Fruit fly (Drosophila melanogaster): Measurements from ENCODE around the gene Pdss2.

- TF ChIP-seq Lpt (GFP tag; optimal IDR thresholded peaks at IDR 0.05) = no peak
- no peak for TF ChIP-seq CG17612 (GFP tag; IDR thresholded peaks at IDR 0.05)
- TF ChIP-seq Bdp1 (GFP tag; optimal IDR thresholded peaks at IDR 0.05) = no peak
- no peak for TF ChIP-seq Ada2b (GFP tag; IDR thresholded peaks at IDR 0.05)
- no peak for TF ChIP-seq CG4328 (GFP tag; optimal IDR thresholded peaks at IDR 0.05)
- no peak for TF ChIP-seq seq (GFP tag; IDR thresholded peaks at IDR 0.05)
- TF ChIP-seq jumu (GFP tag; optimal IDR thresholded peaks at IDR 0.05) = no peak
- no peak for TF ChIP-seq CG12155 (GFP tag; optimal IDR thresholded peaks at IDR 0.05)
- TF ChIP-seq CG4854 (GFP tag; optimal IDR thresholded peaks at IDR 0.05) = no peak
- TF ChIP-seq Dbx (GFP tag; IDR thresholded peaks at IDR 0.05) = no peak
- TF ChIP-seq CG9215 (GFP tag; IDR thresholded peaks at IDR 0.05) = no peak
- no peak for TF ChIP-seq CG1602 (GFP tag; optimal IDR thresholded peaks at IDR 0.05)
- no peak for TF ChIP-seq CG17186 (GFP tag; optimal IDR thresholded peaks at IDR 0.05)
Observed at dm6 chr3L:21061968-21062367, 34.3 kb downstream of the Pdss2 start.
